Worm (Caenorhabditis elegans) whole organism, L3 larva: ENCODE measurements around the gene pacl-1.

Experiments
- R02D3.7 ChIP-seq: fragments of 150-350 bp; optimal IDR thresholded peaks from 2 replicates; lab custom pipeline; 2014; ENCODE audit warnings: missing biosample characterization, missing genetic modification characterization
- aly-2 ChIP-seq: fragments of 150-350 bp; optimal IDR thresholded peaks from 2 replicates; lab custom pipeline; 2014; ENCODE audit warnings: missing biosample characterization, missing genetic modification characterization
- ama-1 ChIP-seq: fragments of 150-350 bp; optimal IDR thresholded peaks from 2 replicates; lab custom pipeline; 2018
- ceh-16 ChIP-seq: sonication (generic microtip); optimal IDR thresholded peaks from 2 replicates; lab custom pipeline; 2017; ENCODE audit warnings: missing biosample characterization, missing genetic modification characterization
- ceh-9 ChIP-seq: sonication (generic microtip); optimal IDR thresholded peaks from 2 replicates; lab custom pipeline; 2018; ENCODE audit warnings: missing biosample characterization, missing genetic modification characterization
- daf-12 ChIP-seq: fragments of 150-350 bp; optimal IDR thresholded peaks from 2 replicates; lab custom pipeline; 2014; ENCODE audit warnings: missing biosample characterization, missing genetic modification reagents, missing genetic modification characterization
- egl-27 ChIP-seq: sonication (generic microtip); optimal IDR thresholded peaks from 4 replicates; lab custom pipeline; 2017; ENCODE audit warnings: missing biosample characterization, missing genetic modification reagents, missing genetic modification characterization
- elt-1 ChIP-seq: fragments of 150-350 bp; optimal IDR thresholded peaks from 2 replicates; lab custom pipeline; 2014; ENCODE audit warnings: missing biosample characterization, missing genetic modification characterization
- elt-2 ChIP-seq: sonication (generic microtip); optimal IDR thresholded peaks from 2 replicates; lab custom pipeline; 2016; ENCODE audit warnings: missing genetic modification reagents, mild to moderate bottlenecking, missing genetic modification characterization, missing compliant biosample characterization
- eor-1 ChIP-seq, 2 experiments: fragments of 150-350 bp; optimal IDR thresholded peaks; 2 replicates each; lab custom pipeline; 2014 to 2018; ENCODE audit warnings: missing biosample characterization in 2 of 2, missing genetic modification characterization in 2 of 2
- fkh-2 ChIP-seq: fragments of 150-350 bp; optimal IDR thresholded peaks from 2 replicates; lab custom pipeline; 2014; ENCODE audit warnings: missing biosample characterization, missing genetic modification reagents, missing genetic modification characterization
- fos-1 ChIP-seq: fragments of 150-350 bp; optimal IDR thresholded peaks from 2 replicates; lab custom pipeline; 2014; ENCODE audit warnings: missing biosample characterization, missing genetic modification characterization
- hmg-11 ChIP-seq: sonication (generic microtip); optimal IDR thresholded peaks from 2 replicates; lab custom pipeline; 2016; ENCODE audit warnings: missing genetic modification characterization, missing compliant biosample characterization
- jun-1 ChIP-seq: fragments of 150-350 bp; optimal IDR thresholded peaks from 2 replicates; lab custom pipeline; 2014; ENCODE audit warnings: missing biosample characterization, missing genetic modification reagents, missing genetic modification characterization
- lin-15B ChIP-seq: fragments of 150-350 bp; optimal IDR thresholded peaks from 2 replicates; lab custom pipeline; 2014; ENCODE audit warnings: missing biosample characterization, missing genetic modification characterization
- lin-39 ChIP-seq: fragments of 150-350 bp; optimal IDR thresholded peaks from 2 replicates; lab custom pipeline; 2018; ENCODE audit warnings: missing biosample characterization, missing genetic modification reagents, missing genetic modification characterization
- lsy-12 ChIP-seq: sonication (generic microtip); optimal IDR thresholded peaks from 2 replicates; lab custom pipeline; 2016; ENCODE audit warnings: mild to moderate bottlenecking, missing genetic modification characterization, missing compliant biosample characterization
- mdl-1 ChIP-seq: fragments of 150-350 bp; optimal IDR thresholded peaks from 2 replicates; lab custom pipeline; 2014; ENCODE audit warnings: missing biosample characterization, missing genetic modification characterization
- mml-1 ChIP-seq: fragments of 150-350 bp; sonication (generic microtip); optimal IDR thresholded peaks from 3 replicates; lab custom pipeline; 2014; ENCODE audit warnings: missing biosample characterization, missing genetic modification characterization
- nfya-1 ChIP-seq: sonication (generic microtip); optimal IDR thresholded peaks from 2 replicates; lab custom pipeline; 2017; ENCODE audit warnings: missing genetic modification characterization, mild to moderate bottlenecking, missing compliant biosample characterization, antibody characterized with exemption, moderate library complexity; ENCODE audit not compliant: insufficient read depth
- nhr-11 ChIP-seq: fragments of 150-350 bp; optimal IDR thresholded peaks from 2 replicates; lab custom pipeline; 2014; ENCODE audit warnings: missing biosample characterization, missing genetic modification characterization
- nhr-12 ChIP-seq: fragments of 150-350 bp; optimal IDR thresholded peaks from 2 replicates; lab custom pipeline; 2014; ENCODE audit warnings: missing biosample characterization, missing genetic modification characterization
- nhr-23 ChIP-seq: fragments of 150-350 bp; optimal IDR thresholded peaks from 2 replicates; lab custom pipeline; 2014; ENCODE audit warnings: missing biosample characterization, missing genetic modification reagents, missing genetic modification characterization
- nhr-25 ChIP-seq: sonication (generic microtip); optimal IDR thresholded peaks from 2 replicates; lab custom pipeline; 2017; ENCODE audit warnings: missing biosample characterization, missing genetic modification characterization
- nhr-28 ChIP-seq: fragments of 150-350 bp; optimal IDR thresholded peaks from 2 replicates; lab custom pipeline; 2014; ENCODE audit warnings: missing biosample characterization, missing genetic modification characterization
- nhr-43 ChIP-seq: sonication (generic microtip); optimal IDR thresholded peaks from 2 replicates; lab custom pipeline; 2016; ENCODE audit warnings: mild to moderate bottlenecking, missing genetic modification characterization, missing compliant biosample characterization; ENCODE audit not compliant: poor library complexity, severe bottlenecking
- nhr-67 ChIP-seq: fragments of 150-350 bp; optimal IDR thresholded peaks from 2 replicates; lab custom pipeline; 2014; ENCODE audit warnings: missing biosample characterization, missing genetic modification characterization
- nhr-76 ChIP-seq: fragments of 150-350 bp; sonication (generic microtip); optimal IDR thresholded peaks from 5 replicates; lab custom pipeline; 2014; ENCODE audit warnings: missing biosample characterization, missing genetic modification characterization
- pha-4 ChIP-seq: fragments of 150-350 bp; optimal IDR thresholded peaks from 2 replicates; lab custom pipeline; 2014; ENCODE audit warnings: missing biosample characterization, missing genetic modification reagents, missing genetic modification characterization
- pqm-1 ChIP-seq: fragments of 150-350 bp; optimal IDR thresholded peaks from 2 replicates; lab custom pipeline; 2017; ENCODE audit warnings: missing biosample characterization, missing genetic modification characterization, inconsistent platforms
- sea-2 ChIP-seq: fragments of 150-350 bp; sonication (generic microtip); optimal IDR thresholded peaks from 4 replicates; lab custom pipeline; 2014; ENCODE audit warnings: missing biosample characterization, missing genetic modification reagents, missing genetic modification characterization
- skn-1 ChIP-seq: fragments of 150-350 bp; optimal IDR thresholded peaks from 2 replicates; lab custom pipeline; 2014; ENCODE audit warnings: missing biosample characterization, missing genetic modification characterization
- unc-39 ChIP-seq: sonication (generic microtip); optimal IDR thresholded peaks from 4 replicates; lab custom pipeline; 2017; ENCODE audit warnings: missing biosample characterization, missing genetic modification characterization
- unc-62 ChIP-seq: fragments of 150-350 bp; sonication (generic microtip); optimal IDR thresholded peaks from 4 replicates; lab custom pipeline; 2014; ENCODE audit warnings: missing biosample characterization, missing genetic modification reagents, missing genetic modification characterization
- zag-1 ChIP-seq: fragments of 150-350 bp; optimal IDR thresholded peaks from 2 replicates; lab custom pipeline; 2014; ENCODE audit warnings: missing biosample characterization, missing genetic modification characterization
- ztf-4 ChIP-seq: fragments of 150-350 bp; optimal IDR thresholded peaks from 2 replicates; lab custom pipeline; 2014; ENCODE audit warnings: missing biosample characterization, missing genetic modification characterization

Gene pacl-1

DNA sequence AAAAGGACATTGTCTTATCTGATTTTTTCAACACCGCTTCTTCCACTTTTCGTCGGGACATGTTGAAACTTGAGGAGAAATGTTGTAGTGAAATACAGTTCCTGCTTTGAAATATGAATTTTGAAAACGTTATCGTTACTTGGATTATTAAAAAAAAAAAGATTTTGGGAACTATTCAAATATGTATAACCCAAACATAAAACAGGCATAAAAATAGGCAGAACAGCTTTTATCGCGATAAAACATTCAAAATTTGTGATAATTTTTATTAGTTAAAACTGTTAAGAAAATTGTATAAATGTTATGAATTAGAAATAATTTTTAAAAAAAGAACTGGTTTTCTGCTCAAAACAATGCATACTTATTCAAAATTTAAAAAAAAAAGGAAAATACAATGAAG is 18.9 kb downstream of the pacl-1 start, which contains the start of gene bgnt-1.3:
Gene bgnt-1.3 (minus strand): TSS at position 101 of the 400 bp plus-strand sequence.
- TF ChIP-seq nfya-1 (tag; lab: Kevin White, UChicago) (no peak), hmg-11 (no peak), nhr-23 (no peak), unc-39 (no peak), aly-2 (tag; lab: Kevin White, UChicago) (no peak), ceh-16 (tag; lab: Kevin White, UChicago) (no peak), nhr-76 (tag; lab: Kevin White, UChicago) (no peak), nhr-67 (tag; lab: Kevin White, UChicago) (no peak), zag-1 (tag; lab: Kevin White, UChicago) (no peak), R02D3.7 (tag; lab: Kevin White, UChicago) (no peak), skn-1 (tag; lab: Kevin White, UChicago) (no peak), nhr-25 (no peak), unc-62 (GFP tag; lab: Kevin White, UChicago) (no peak), ama-1 (lab: Kevin White, UChicago) (no peak), fos-1 (tag; lab: Kevin White, UChicago) (no peak), nhr-11 (no peak), ceh-9 (tag; lab: Kevin White, UChicago) (no peak)

DNA sequence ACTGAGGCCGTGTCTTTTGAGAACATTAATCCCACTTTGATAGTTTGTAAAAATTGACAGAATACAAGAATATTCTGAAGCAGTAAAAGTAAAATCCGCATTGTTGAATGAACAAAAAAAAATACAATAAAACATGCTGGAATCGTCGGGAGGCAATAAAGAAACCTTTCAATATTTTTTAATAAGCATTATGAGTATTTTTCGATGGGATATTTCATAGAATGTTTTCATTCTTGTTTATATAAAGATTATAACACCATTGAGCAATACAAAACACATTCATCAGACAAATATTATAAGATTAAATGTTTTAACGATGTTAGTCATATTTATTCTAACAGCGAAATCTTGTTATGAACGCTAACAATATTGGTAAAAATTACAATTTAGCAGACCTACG is 21.6 kb downstream of the pacl-1 start, which contains the start of gene gcy-20:
Gene gcy-20 (minus strand): TSS at position 101 of the 400 bp plus-strand sequence.
- no peak for TF ChIP-seq lin-39 (tag; lab: Kevin White, UChicago)
- TF ChIP-seq eor-1 (tag; optimal IDR thresholded peaks at IDR 0.05; lab: Kevin White, UChicago): no peak
- TF ChIP-seq unc-62 (GFP tag; lab: Kevin White, UChicago): no peak
- TF ChIP-seq unc-39: no peak
- TF ChIP-seq jun-1 (tag; lab: Kevin White, UChicago): no peak
- TF ChIP-seq daf-12 (tag; lab: Kevin White, UChicago): no peak
- no peak for TF ChIP-seq nhr-28 (tag; lab: Kevin White, UChicago)
- no peak for TF ChIP-seq skn-1 (tag; lab: Kevin White, UChicago)
- TF ChIP-seq ceh-9 (tag; lab: Kevin White, UChicago): no peak
- TF ChIP-seq pha-4 (tag; lab: Kevin White, UChicago): no peak
- no peak for TF ChIP-seq ztf-4 (tag; lab: Kevin White, UChicago)
- TF ChIP-seq nhr-67 (tag; lab: Kevin White, UChicago): no peak
- no peak for TF ChIP-seq nhr-76 (tag; lab: Kevin White, UChicago)
- TF ChIP-seq nhr-43 (tag; lab: Kevin White, UChicago): no peak
- TF ChIP-seq fos-1 (tag; lab: Kevin White, UChicago): no peak

ce11 chrV:16249105-16249504 is 26.1 kb downstream of the pacl-1 start:
- no peak for TF ChIP-seq unc-39
- no peak for TF ChIP-seq mdl-1 (tag; lab: Kevin White, UChicago)
- no peak for TF ChIP-seq mml-1 (tag; lab: Kevin White, UChicago)
- no peak for TF ChIP-seq egl-27
- TF ChIP-seq elt-1 (tag; lab: Kevin White, UChicago): no peak
- no peak for TF ChIP-seq nhr-43 (tag; lab: Kevin White, UChicago)
- TF ChIP-seq sea-2 (GFP tag; lab: Kevin White, UChicago): no peak
- no peak for TF ChIP-seq nhr-28 (tag; lab: Kevin White, UChicago)
- TF ChIP-seq pqm-1 (tag; lab: Kevin White, UChicago): no peak
- no peak for TF ChIP-seq eor-1 (tag; optimal IDR thresholded peaks at IDR 0.05; lab: Kevin White, UChicago)
- TF ChIP-seq fkh-2: no peak
- TF ChIP-seq nhr-12: no peak
- no peak for TF ChIP-seq ztf-4 (tag; lab: Kevin White, UChicago)
- TF ChIP-seq ama-1 (lab: Kevin White, UChicago): no peak
- no peak for TF ChIP-seq lin-15B

DNA sequence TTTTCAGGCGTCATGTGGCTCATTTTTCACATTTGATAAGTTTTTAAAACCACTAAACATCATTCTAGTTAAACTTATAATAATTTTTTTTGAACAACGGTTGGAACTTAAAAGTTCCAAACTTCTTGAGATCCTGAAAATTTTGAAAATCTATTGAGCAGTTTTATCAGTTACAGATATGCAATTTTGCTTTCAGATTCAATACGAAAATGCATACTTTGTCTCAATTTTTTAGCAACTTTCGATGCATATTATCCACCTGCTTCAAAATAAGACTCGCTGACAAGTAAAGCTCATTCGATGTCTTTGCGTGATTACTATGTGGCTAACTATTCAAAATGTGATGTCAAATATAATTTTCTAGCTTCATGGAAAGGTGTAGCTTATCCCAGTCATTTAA is 28.7 kb downstream of the pacl-1 start, which contains the start of gene srh-95:
Gene srh-95 (plus strand): TSS at position 301 of the 400 bp plus-strand sequence.
- TF ChIP-seq jun-1 (tag; lab: Kevin White, UChicago) (no peak), lsy-12 (no peak), elt-2 (tag; lab: Kevin White, UChicago) (no peak), pha-4 (tag; lab: Kevin White, UChicago) (no peak)
- TF ChIP-seq, all 47 proteins: peak for 0
